Worm (Caenorhabditis elegans) whole organism, L2 larva: ENCODE measurements around the gene T07C4.3.

Experiments
- elt-3 ChIP-seq: sonication (generic microtip); optimal IDR thresholded peaks from 2 replicates; lab custom pipeline; 2017; ENCODE audit warnings: missing biosample characterization, missing genetic modification characterization
- nhr-10 ChIP-seq: sonication (generic microtip); optimal IDR thresholded peaks from 2 replicates; lab custom pipeline; 2017; ENCODE audit warnings: missing biosample characterization, missing genetic modification characterization
- snpc-4 ChIP-seq: fragments of 150-350 bp; optimal IDR thresholded peaks from 2 replicates; lab custom pipeline; 2014; ENCODE audit warnings: missing biosample characterization, missing genetic modification characterization

- TF ChIP-seq snpc-4 (tag; lab: Kevin White, UChicago) (no peak), elt-3 (tag; lab: Kevin White, UChicago) (no peak), nhr-10 (tag; lab: Kevin White, UChicago) (no peak)
Measured at ce11 chrIII:10398919-10399318, 47.0 kb downstream of the T07C4.3 start.
